Worm (Caenorhabditis elegans) whole organism, early embryonic: ENCODE measurements around the gene col-167.

Source experiments
- B0310.2 ChIP-seq: sonication (generic microtip); optimal IDR thresholded peaks from 2 replicates; lab custom pipeline; 2016; ENCODE audit warnings: mild to moderate bottlenecking, missing genetic modification characterization, missing compliant biosample characterization
- ama-1 ChIP-seq: fragments of 150-350 bp; optimal IDR thresholded peaks from 2 replicates; lab custom pipeline; 2014
- ceh-36 ChIP-seq: sonication (generic microtip); optimal IDR thresholded peaks from 2 replicates; lab custom pipeline; 2016; ENCODE audit warnings: missing genetic modification characterization, inconsistent platforms, missing compliant biosample characterization
- ets-7 ChIP-seq: sonication (generic microtip); optimal IDR thresholded peaks from 2 replicates; lab custom pipeline; 2016; ENCODE audit warnings: missing genotype, missing genetic modification characterization, missing compliant biosample characterization
- flt-1 ChIP-seq: fragments of 200-800 bp; sonication (Bioruptor generic); IDR thresholded peaks from 2 replicates; pipeline ENCODE4 v1.3.6; 2022; ENCODE audit warnings: missing genetic modification characterization, missing compliant biosample characterization
- hmg-4 ChIP-seq: fragments of 200-800 bp; sonication (Bioruptor generic); optimal IDR thresholded peaks from 2 replicates; lab custom pipeline; 2018; ENCODE audit warnings: mild to moderate bottlenecking, missing genetic modification characterization, missing compliant biosample characterization
- hnd-1 ChIP-seq: sonication (generic microtip); optimal IDR thresholded peaks from 2 replicates; lab custom pipeline; 2016; ENCODE audit warnings: missing genetic modification characterization, missing compliant biosample characterization
- scrt-1 ChIP-seq: fragments of 200-800 bp; sonication (Bioruptor generic); IDR thresholded peaks from 2 replicates; pipeline ENCODE4 v1.3.6; 2022; ENCODE audit warnings: missing genetic modification characterization, missing compliant biosample characterization
- sea-1 ChIP-seq: fragments of 200-800 bp; sonication (Bioruptor generic); conservative IDR thresholded peaks from 2 replicates; pipeline ENCODE4 v1.3.6; 2022; ENCODE audit warnings: missing genetic modification characterization, missing compliant biosample characterization
- tbx-11 ChIP-seq: fragments of 200-800 bp; sonication (Bioruptor generic); IDR thresholded peaks from 2 replicates; pipeline ENCODE4 v1.3.6; 2022; ENCODE audit warnings: missing genetic modification characterization, missing compliant biosample characterization
- tbx-37 ChIP-seq: fragments of 200-800 bp; sonication (Bioruptor generic); conservative IDR thresholded peaks from 2 replicates; pipeline ENCODE4 v1.3.6; 2022; ENCODE audit warnings: missing genetic modification reagents, missing genetic modification characterization, missing compliant biosample characterization

DNA sequence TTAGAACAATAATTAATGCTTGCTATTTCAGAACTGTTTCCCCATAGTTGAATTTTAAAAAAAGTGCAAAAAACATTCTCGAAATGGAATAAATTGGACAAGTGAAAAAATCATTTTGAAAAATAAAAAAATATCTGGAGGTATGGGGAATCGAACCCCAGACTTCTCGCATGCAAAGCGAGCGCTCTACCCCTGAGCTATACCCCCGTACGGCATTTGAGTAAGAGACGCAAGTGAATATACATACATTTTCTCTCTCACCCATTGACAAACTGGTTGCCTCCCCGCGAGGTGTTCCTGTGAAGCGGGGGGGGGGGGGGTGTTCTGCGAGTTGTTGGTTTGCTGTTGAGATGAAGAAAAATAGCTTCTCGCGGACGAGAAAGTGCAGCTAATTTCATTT, 31.1 kb upstream of the col-167 start:
- TF ChIP-seq B0310.2 (peak; percentile 86), ceh-36 (peak; percentile 95), sea-1 (peak; percentile 98), ama-1 (lab: Kevin White, UChicago) (no peak), hmg-4 (GFP tag; lab: Kevin White, UChicago) (peak; percentile 98), flt-1 (GFP tag; lab: Robert Waterston, UW) (peak; percentile 98), tbx-37 (peak; percentile 99), scrt-1 (peak; percentile 97), hnd-1 (tag; lab: Kevin White, UChicago) (peak; percentile 91), tbx-11 (GFP tag; lab: Robert Waterston, UW) (peak; percentile 97), ets-7 (tag; lab: Kevin White, UChicago) (peak; percentile 88)
